Worm (Caenorhabditis elegans) whole organism, L4 larva: ENCODE measurements around the gene F10G7.10.
A peak's percentile ranks its signal among the peaks of the same experiment; 100 is the strongest.

ENCODE experiments used
- F49E8.2 ChIP-seq: sonication (generic microtip); optimal IDR thresholded peaks from 2 replicates; lab custom pipeline; 2016; ENCODE audit warnings: missing compliant biosample characterization, mild to moderate bottlenecking, missing genetic modification characterization, borderline replicate concordance
- Y5F2A.4 ChIP-seq: fragments of 200-800 bp; sonication (Bioruptor generic); optimal IDR thresholded peaks from 2 replicates; lab custom pipeline; 2018; ENCODE audit warnings: mild to moderate bottlenecking, missing genetic modification characterization, missing compliant biosample characterization
- Y75B8A.6 ChIP-seq: fragments of 200-800 bp; sonication (Bioruptor generic); IDR thresholded peaks from 2 replicates; pipeline ENCODE4 v1.3.6; 2022; ENCODE audit warnings: missing genetic modification reagents, missing genetic modification characterization, missing compliant biosample characterization
- aha-1 ChIP-seq: fragments of 150-350 bp; peaks from one replicate; lab custom pipeline; 2014; ENCODE audit warnings: missing biosample characterization, missing genetic modification characterization
- ceh-20 ChIP-seq: fragments of 200-800 bp; sonication (Bioruptor generic); IDR thresholded peaks from 2 replicates; pipeline ENCODE4 v1.3.6; 2022; ENCODE audit warnings: missing genetic modification reagents, missing genetic modification characterization, missing compliant biosample characterization
- ceh-28 ChIP-seq: fragments of 150-350 bp; optimal IDR thresholded peaks from 2 replicates; lab custom pipeline; 2014; ENCODE audit warnings: missing biosample characterization, missing genetic modification reagents, missing genetic modification characterization
- ceh-32 ChIP-seq: sonication (generic microtip); optimal IDR thresholded peaks from 2 replicates; lab custom pipeline; 2016; ENCODE audit warnings: mild to moderate bottlenecking, missing genetic modification characterization, missing compliant biosample characterization; ENCODE audit not compliant: poor library complexity
- ceh-44 ChIP-seq: fragments of 200-800 bp; sonication (Bioruptor generic); IDR thresholded peaks from 2 replicates; pipeline ENCODE4 v1.3.6; 2022; ENCODE audit warnings: missing genetic modification reagents, missing genetic modification characterization, missing compliant biosample characterization
- ces-1 ChIP-seq: fragments of 150-350 bp; sonication (generic microtip); optimal IDR thresholded peaks from 4 replicates; lab custom pipeline; 2014; ENCODE audit warnings: missing biosample characterization, missing genetic modification reagents, missing genetic modification characterization
- daf-16 ChIP-seq, 3 experiments: sonication (generic microtip); optimal IDR thresholded peaks; 2 replicates each; lab custom pipeline; 2016 to 2017; ENCODE audit warnings: missing genetic modification characterization in 3 of 3, missing genetic modification reagents in 3 of 3, mild to moderate bottlenecking in 2 of 3, missing compliant biosample characterization in 2 of 3, missing biosample characterization in 1 of 3, moderate library complexity in 1 of 3
- daf-19 ChIP-seq: fragments of 200-800 bp; sonication (Bioruptor generic); conservative IDR thresholded peaks from 2 replicates; pipeline ENCODE4 v1.3.6; 2022; ENCODE audit warnings: missing genetic modification characterization, missing compliant biosample characterization
- dpl-1 ChIP-seq: fragments of 150-350 bp; optimal IDR thresholded peaks from 2 replicates; lab custom pipeline; 2014; ENCODE audit warnings: missing biosample characterization, missing genetic modification reagents, missing genetic modification characterization
- dve-1 ChIP-seq: sonication (generic microtip); optimal IDR thresholded peaks from 2 replicates; lab custom pipeline; 2017; ENCODE audit warnings: antibody characterized with exemption, mild to moderate bottlenecking, missing genetic modification characterization, missing compliant biosample characterization; ENCODE audit not compliant: insufficient read depth
- egl-43 ChIP-seq: fragments of 200-800 bp; sonication (Bioruptor generic); IDR thresholded peaks from 2 replicates; pipeline ENCODE4 v1.3.6; 2022; ENCODE audit warnings: missing genetic modification reagents, missing genetic modification characterization, missing compliant biosample characterization
- fkh-10 ChIP-seq: fragments of 150-350 bp; optimal IDR thresholded peaks from 2 replicates; lab custom pipeline; 2014; ENCODE audit warnings: missing biosample characterization, missing genetic modification reagents, missing genetic modification characterization
- hlh-11 ChIP-seq: fragments of 200-800 bp; sonication (Bioruptor generic); optimal IDR thresholded peaks from 2 replicates; lab custom pipeline; 2018; ENCODE audit warnings: mild to moderate bottlenecking, missing genetic modification characterization, missing compliant biosample characterization
- lin-15B ChIP-seq: fragments of 150-350 bp; sonication (generic microtip); optimal IDR thresholded peaks from 3 replicates; lab custom pipeline; 2014; ENCODE audit warnings: missing biosample characterization, missing genetic modification characterization
- lir-3 ChIP-seq: sonication (generic microtip); optimal IDR thresholded peaks from 2 replicates; lab custom pipeline; 2016; ENCODE audit warnings: mild to moderate bottlenecking, missing genetic modification characterization, missing compliant biosample characterization
- mdl-1 ChIP-seq, 2 experiments: fragments of 150-350 bp in 1 of 2; sonication (generic microtip) in 1 of 2; optimal IDR thresholded peaks; 2 replicates each; lab custom pipeline; 2014 to 2017; ENCODE audit warnings: missing biosample characterization in 2 of 2, missing genetic modification characterization in 2 of 2
- mxl-2 ChIP-seq: fragments of 200-800 bp; sonication (Bioruptor generic); conservative IDR thresholded peaks from 2 replicates; pipeline ENCODE4 v1.3.6; 2022; ENCODE audit warnings: missing genetic modification reagents, missing genetic modification characterization, missing compliant biosample characterization
- nhr-111 ChIP-seq: fragments of 200-800 bp; sonication (Bioruptor generic); optimal IDR thresholded peaks from 2 replicates; lab custom pipeline; 2018; ENCODE audit warnings: mild to moderate bottlenecking, missing genetic modification characterization, missing compliant biosample characterization
- nhr-25 ChIP-seq: sonication (generic microtip); optimal IDR thresholded peaks from 2 replicates; lab custom pipeline; 2017; ENCODE audit warnings: missing genetic modification characterization, mild to moderate bottlenecking, missing compliant biosample characterization, antibody characterized with exemption, moderate library complexity, borderline replicate concordance; ENCODE audit not compliant: insufficient read depth
- nhr-28 ChIP-seq: fragments of 150-350 bp; optimal IDR thresholded peaks from 2 replicates; lab custom pipeline; 2014; ENCODE audit warnings: missing biosample characterization, missing genetic modification characterization
- nhr-42 ChIP-seq: fragments of 200-800 bp; sonication (Bioruptor generic); IDR thresholded peaks from 2 replicates; pipeline ENCODE4 v1.3.6; 2022; ENCODE audit warnings: missing genetic modification characterization, missing compliant biosample characterization
- nhr-48 ChIP-seq: sonication (generic microtip); optimal IDR thresholded peaks from 2 replicates; lab custom pipeline; 2016; ENCODE audit warnings: mild to moderate bottlenecking, missing genetic modification characterization, missing compliant biosample characterization
- nhr-76 ChIP-seq: fragments of 150-350 bp; optimal IDR thresholded peaks from 2 replicates; lab custom pipeline; 2014; ENCODE audit warnings: missing biosample characterization, missing genetic modification characterization
- pha-4 ChIP-seq, 2 experiments: fragments of 150-350 bp in 1 of 2; fragments of 200-800 bp in 1 of 2; sonication (Bioruptor generic) in 1 of 2; IDR thresholded peaks in 1 of 2; optimal IDR thresholded peaks in 1 of 2; 2 replicates each; pipeline versions ENCODE4 v1.3.6 to Lab custom; 2014 to 2022; ENCODE audit warnings: missing genetic modification characterization in 2 of 2, missing genetic modification reagents in 2 of 2, missing biosample characterization in 1 of 2, missing compliant biosample characterization in 1 of 2
- pqm-1 ChIP-seq: sonication (generic microtip); optimal IDR thresholded peaks from 2 replicates; lab custom pipeline; 2017; ENCODE audit warnings: missing biosample characterization, missing genetic modification characterization
- rbr-2 ChIP-seq: sonication (generic microtip); optimal IDR thresholded peaks from 2 replicates; lab custom pipeline; 2016; ENCODE audit warnings: missing genotype, missing genetic modification characterization, missing compliant biosample characterization
- saeg-2 ChIP-seq: fragments of 200-800 bp; sonication (Bioruptor generic); IDR thresholded peaks from 2 replicates; pipeline ENCODE4 v1.3.6; 2022; ENCODE audit warnings: missing genetic modification reagents, missing genetic modification characterization, missing compliant biosample characterization
- set-16 ChIP-seq: fragments of 200-800 bp; sonication (Bioruptor generic); IDR thresholded peaks from 2 replicates; pipeline ENCODE4 v1.3.6; 2022; ENCODE audit warnings: missing genetic modification reagents, missing genetic modification characterization, missing compliant biosample characterization
- skn-1 ChIP-seq: fragments of 150-350 bp; optimal IDR thresholded peaks from 2 replicates; lab custom pipeline; 2014; ENCODE audit warnings: missing biosample characterization, missing genetic modification characterization
- snpc-1.2 ChIP-seq: fragments of 200-800 bp; sonication (Bioruptor generic); IDR thresholded peaks from 2 replicates; pipeline ENCODE4 v1.3.6; 2022; ENCODE audit warnings: missing genetic modification reagents, missing genetic modification characterization, missing compliant biosample characterization
- snpc-4 ChIP-seq: fragments of 150-350 bp; optimal IDR thresholded peaks from 2 replicates; lab custom pipeline; 2014; ENCODE audit warnings: missing biosample characterization, missing genetic modification characterization
- tra-1 ChIP-seq: fragments of 200-800 bp; sonication (Bioruptor generic); IDR thresholded peaks from 2 replicates; pipeline ENCODE4 v1.3.6; 2022; ENCODE audit warnings: missing genetic modification reagents, missing genetic modification characterization, missing compliant biosample characterization
- unc-39 ChIP-seq: sonication (generic microtip); optimal IDR thresholded peaks from 2 replicates; lab custom pipeline; 2017; ENCODE audit warnings: missing biosample characterization, missing genetic modification characterization
- unc-62 ChIP-seq, 3 experiments: fragments of 150-350 bp in 1 of 3; sonication (generic microtip); optimal IDR thresholded peaks in 2 of 3; peaks in 1 of 3; 1 replicate in 1 of 3; 2 replicates in 2 of 3; lab custom pipeline; 2014 to 2017; ENCODE audit warnings: missing biosample characterization in 3 of 3, missing genetic modification characterization in 3 of 3, missing genetic modification reagents in 3 of 3, missing genotype in 1 of 3
- vab-7 ChIP-seq: fragments of 200-800 bp; sonication (Bioruptor generic); IDR thresholded peaks from 2 replicates; pipeline ENCODE4 v1.3.6; 2022; ENCODE audit warnings: missing genetic modification reagents, missing genetic modification characterization, missing compliant biosample characterization
- zip-11 ChIP-seq: fragments of 200-800 bp; sonication (Bioruptor generic); IDR thresholded peaks from 2 replicates; pipeline ENCODE4 v1.3.6; 2022; ENCODE audit warnings: missing genetic modification characterization, missing compliant biosample characterization
- ztf-11 ChIP-seq: fragments of 150-350 bp; optimal IDR thresholded peaks from 2 replicates; lab custom pipeline; 2014; ENCODE audit warnings: missing biosample characterization, missing genetic modification characterization

The F10G7.10 gene

DNA sequence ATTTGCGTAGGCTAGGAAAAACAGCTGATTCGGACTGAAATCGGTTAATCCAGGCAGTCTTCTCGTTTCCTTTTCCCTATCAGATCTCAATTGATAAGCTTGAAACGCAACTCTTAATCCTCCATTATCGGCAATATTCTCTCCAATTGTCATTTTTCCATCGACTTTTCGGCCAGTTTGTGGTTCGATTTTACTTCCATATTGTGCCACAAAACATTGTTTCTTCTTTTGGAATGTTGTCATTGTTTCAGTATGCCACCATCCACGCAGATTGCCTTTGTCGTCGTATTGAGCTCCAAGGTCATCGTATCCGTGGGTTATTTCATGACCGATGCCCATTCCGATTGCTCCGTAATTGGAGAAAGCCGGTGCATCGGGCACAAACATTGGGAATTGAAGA lies 49.7 kb upstream of the F10G7.10 start:
- TF ChIP-seq saeg-2 (no peak), unc-62 (GFP tag; optimal IDR thresholded peaks at IDR 0.05 in 1 of 2; lab: Kevin White, UChicago) (peak in 1 of 2 experiments; percentile 96), unc-62 (tag; optimal IDR thresholded peaks at IDR 0.05; lab: Kevin White, UChicago) (no peak), fkh-10 (GFP tag; lab: Kevin White, UChicago) (no peak)

DNA sequence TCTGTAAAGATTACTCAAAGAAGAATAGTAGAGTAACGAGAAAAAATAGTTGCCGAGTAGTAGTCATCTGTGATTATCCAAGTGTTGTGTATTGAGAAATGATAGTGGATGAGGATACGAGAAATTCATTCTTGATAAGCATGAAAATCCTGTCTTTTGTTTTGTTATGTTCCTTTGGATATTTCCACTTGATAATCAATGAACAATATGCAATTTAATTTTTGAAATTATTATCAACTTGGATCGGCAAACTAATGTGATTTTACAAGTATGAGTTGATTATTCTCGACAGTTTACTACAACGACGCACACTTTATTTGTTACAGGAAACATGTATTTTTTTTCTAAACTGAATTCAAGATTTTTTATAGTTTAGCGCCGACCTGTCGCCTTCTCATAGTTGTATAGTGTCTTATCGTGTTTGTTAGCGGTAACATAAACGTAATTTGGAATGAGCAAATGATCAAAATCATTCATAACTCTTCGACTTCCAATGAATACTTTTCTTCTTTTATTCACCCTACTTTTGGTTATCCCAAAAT lies 47.9 kb upstream of the F10G7.10 start, which contains the start of the genes F26G1.9 and F26G1.10:
F26G1.9 (minus strand) TSS at position 101 of the 542 bp plus-strand sequence.
F26G1.10 (plus strand) TSS at position 492 of the 542 bp plus-strand sequence.
- no peak for TF ChIP-seq pha-4 (GFP tag; IDR thresholded peaks at IDR 0.05; lab: Robert Waterston, UW)
- TF ChIP-seq pha-4 (tag; optimal IDR thresholded peaks at IDR 0.05; lab: Kevin White, UChicago) = no peak
- TF ChIP-seq aha-1 (tag; lab: Kevin White, UChicago) = peak; percentile 22
- no peak for TF ChIP-seq Y75B8A.6 (GFP tag; lab: Robert Waterston, UW)
- no peak for TF ChIP-seq daf-19 (GFP tag; lab: Robert Waterston, UW)
- TF ChIP-seq ceh-44 (GFP tag; lab: Robert Waterston, UW) = no peak
- no peak for TF ChIP-seq nhr-111 (GFP tag; lab: Kevin White, UChicago)
- TF ChIP-seq unc-39 (tag; lab: Kevin White, UChicago) = no peak

DNA sequence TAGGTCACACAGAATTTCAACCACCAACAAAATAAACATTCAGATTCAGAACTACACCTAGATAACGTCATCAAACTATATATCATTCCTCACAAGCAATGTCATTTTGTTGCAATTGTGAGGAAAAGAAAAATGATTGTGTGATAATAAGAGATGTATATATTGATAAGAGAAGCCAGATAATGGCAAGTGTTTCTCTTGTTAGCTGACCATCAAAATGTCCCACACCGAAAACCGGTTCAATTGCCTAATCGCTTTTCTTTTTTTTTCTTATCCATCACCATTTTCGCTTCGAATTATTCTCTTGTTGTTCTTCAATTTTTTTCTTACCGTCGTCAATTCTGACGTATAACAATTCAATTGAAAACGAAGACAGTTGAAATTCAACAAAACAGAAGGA lies 46.4 kb upstream of the F10G7.10 start:
- TF ChIP-seq snpc-4 (tag; lab: Kevin White, UChicago) (no peak), rbr-2 (tag; lab: Kevin White, UChicago) (no peak), dpl-1 (no peak), nhr-48 (tag; lab: Kevin White, UChicago) (peak; percentile 23), unc-39 (tag; lab: Kevin White, UChicago) (no peak), egl-43 (no peak), nhr-76 (tag; lab: Kevin White, UChicago) (no peak), ceh-44 (GFP tag; lab: Robert Waterston, UW) (no peak), dve-1 (tag; lab: Kevin White, UChicago) (peak; percentile 35), nhr-28 (peak; percentile 32), hlh-11 (peak; percentile 33), nhr-25 (tag; lab: Kevin White, UChicago) (peak; percentile 26), aha-1 (tag; lab: Kevin White, UChicago) (peak; percentile 47), set-16 (GFP tag; lab: Robert Waterston, UW) (no peak), snpc-1.2 (GFP tag; lab: Robert Waterston, UW) (no peak)

DNA sequence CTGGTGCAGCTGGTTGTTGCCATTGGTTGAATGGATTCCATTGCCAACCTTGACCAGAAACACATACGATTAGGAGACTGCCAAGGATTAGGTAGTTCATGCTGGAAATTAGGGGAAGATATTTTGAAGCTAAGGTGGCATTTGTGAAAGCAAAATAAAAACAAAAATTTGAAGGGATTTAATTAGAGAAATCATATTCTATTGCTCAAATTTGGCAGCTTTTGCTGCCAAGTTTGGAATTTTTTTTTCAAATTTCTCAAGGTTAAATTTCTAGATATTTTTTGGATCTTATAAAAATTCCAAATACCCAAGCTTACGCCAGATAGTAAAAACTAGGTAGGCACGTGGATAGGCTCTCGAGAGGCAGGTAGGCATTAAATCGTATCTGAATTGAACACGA lies 45.2 kb upstream of the F10G7.10 start, which contains the start of gene F26G1.5:
F26G1.5 (minus strand) TSS at position 101 of the 400 bp plus-strand sequence.
- TF ChIP-seq rbr-2 (tag; lab: Kevin White, UChicago) = no peak
- no peak for TF ChIP-seq ceh-20 (GFP tag; lab: Robert Waterston, UW)
- no peak for TF ChIP-seq daf-16 (GFP tag; optimal IDR thresholded peaks at IDR 0.05; lab: Kevin White, UChicago)
- no peak for TF ChIP-seq daf-16 (tag; optimal IDR thresholded peaks at IDR 0.05; lab: Kevin White, UChicago)
- no peak for TF ChIP-seq Y5F2A.4 (GFP tag; lab: Kevin White, UChicago)
- TF ChIP-seq ces-1 (GFP tag; lab: Kevin White, UChicago) = no peak
- TF ChIP-seq lin-15B (tag; lab: Kevin White, UChicago) = no peak
- no peak for TF ChIP-seq pqm-1 (tag; lab: Kevin White, UChicago)
- no peak for TF ChIP-seq mdl-1 (tag; optimal IDR thresholded peaks at IDR 0.05; lab: Kevin White, UChicago)
- TF ChIP-seq tra-1 (GFP tag; lab: Robert Waterston, UW) = no peak
- TF ChIP-seq vab-7 = no peak
- no peak for TF ChIP-seq set-16 (GFP tag; lab: Robert Waterston, UW)
- no peak for TF ChIP-seq zip-11 (GFP tag; lab: Robert Waterston, UW)
- TF ChIP-seq ztf-11 (tag; lab: Kevin White, UChicago) = no peak
- no peak for TF ChIP-seq F49E8.2 (tag; lab: Kevin White, UChicago)
- TF ChIP-seq ceh-32 = no peak
- no peak for TF ChIP-seq skn-1 (tag; lab: Kevin White, UChicago)
- no peak for TF ChIP-seq mxl-2 (GFP tag; lab: Robert Waterston, UW)
- no peak for TF ChIP-seq lir-3 (tag; lab: Kevin White, UChicago)
- TF ChIP-seq nhr-42 = no peak
- TF ChIP-seq ceh-28 (tag; lab: Kevin White, UChicago) = no peak
